Worm (Caenorhabditis elegans) whole organism, late embryonic: ENCODE results near the gene sri-18.

Source experiments
- F13H6.1 ChIP-seq: sonication (generic microtip); optimal IDR thresholded peaks from 2 replicates; lab custom pipeline; 2016; ENCODE audit warnings: missing genetic modification characterization, missing compliant biosample characterization
- ama-1 ChIP-seq: fragments of 150-350 bp; optimal IDR thresholded peaks from 2 replicates; lab custom pipeline; 2014
- ceh-18 ChIP-seq: sonication (generic microtip); optimal IDR thresholded peaks from 2 replicates; lab custom pipeline; 2016; ENCODE audit warnings: missing genetic modification characterization, missing compliant biosample characterization
- npax-4 ChIP-seq: sonication (generic microtip); optimal IDR thresholded peaks from 2 replicates; lab custom pipeline; 2016; ENCODE audit warnings: missing genetic modification characterization, missing compliant biosample characterization
- pros-1 ChIP-seq: fragments of 150-350 bp; optimal IDR thresholded peaks from 2 replicates; lab custom pipeline; 2014; ENCODE audit warnings: missing biosample characterization, missing genetic modification reagents, missing genetic modification characterization

ce11 chrV:10238665-10239064 is 21.7 kb downstream of the sri-18 start, which contains the start of gene fubl-1:
- no peak for TF ChIP-seq F13H6.1 (tag; lab: Kevin White, UChicago)
- TF ChIP-seq npax-4 (tag; lab: Kevin White, UChicago), result no peak
- TF ChIP-seq pros-1 (tag; lab: Kevin White, UChicago), result no peak
- no peak for TF ChIP-seq ceh-18
- TF ChIP-seq ama-1 (lab: Kevin White, UChicago), result no peak
